Fruit fly (Drosophila melanogaster) whole organism, embryonic: ENCODE measurements around the gene Lrch.

ENCODE experiments used
- BtbVII ChIP-seq: fragments of 200-800 bp; sonication (Bioruptor generic); optimal IDR thresholded peaks from 3 replicates; lab custom pipeline; 2017; ENCODE audit warnings: missing biosample characterization, mild to moderate bottlenecking, missing genetic modification characterization
- CG11093 ChIP-seq: fragments of 200-800 bp; sonication (Bioruptor generic); IDR thresholded peaks from 3 replicates; pipeline ENCODE4 v1.3.6; 2022; ENCODE audit warnings: missing biosample characterization, missing genetic modification characterization
- CG12071 ChIP-seq: fragments of 200-800 bp; sonication (Bioruptor generic); optimal IDR thresholded peaks from 3 replicates; lab custom pipeline; 2018; ENCODE audit warnings: missing biosample characterization, mild to moderate bottlenecking, missing genetic modification characterization
- CG12769 ChIP-seq: fragments of 200-800 bp; sonication (Bioruptor generic); optimal IDR thresholded peaks from 2 replicates; lab custom pipeline; 2019; ENCODE audit warnings: missing biosample characterization, mild to moderate bottlenecking, missing genetic modification characterization, moderate library complexity
- CG13424 ChIP-seq: fragments of 200-800 bp; sonication (Bioruptor generic); optimal IDR thresholded peaks from 2 replicates; lab custom pipeline; 2019; ENCODE audit warnings: missing biosample characterization, mild to moderate bottlenecking, missing genetic modification characterization, moderate library complexity
- CG14965 ChIP-seq: fragments of 200-800 bp; sonication (Bioruptor generic); optimal IDR thresholded peaks from 2 replicates; lab custom pipeline; 2016; ENCODE audit warnings: missing biosample characterization, missing genetic modification characterization, borderline replicate concordance
- CG1529 ChIP-seq: fragments of 200-800 bp; sonication (Bioruptor generic); optimal IDR thresholded peaks from 3 replicates; lab custom pipeline; 2018; ENCODE audit warnings: missing biosample characterization, missing genetic modification characterization
- CG15514 ChIP-seq: fragments of 200-800 bp; sonication (Bioruptor generic); optimal IDR thresholded peaks from 3 replicates; lab custom pipeline; 2017; ENCODE audit warnings: missing biosample characterization, missing genetic modification characterization, mild to moderate bottlenecking, moderate library complexity, missing genetic modification reagents
- CG15696 ChIP-seq: fragments of 200-800 bp; sonication (Bioruptor generic); optimal IDR thresholded peaks from 2 replicates; lab custom pipeline; 2019; ENCODE audit warnings: missing biosample characterization, mild to moderate bottlenecking, missing genetic modification characterization, moderate library complexity
- CG2116 ChIP-seq: fragments of 200-800 bp; sonication (Bioruptor generic); optimal IDR thresholded peaks from 3 replicates; lab custom pipeline; 2018; ENCODE audit warnings: missing biosample characterization, mild to moderate bottlenecking, missing genetic modification characterization
- CG31388 ChIP-seq: fragments of 200-800 bp; sonication (Bioruptor generic); optimal IDR thresholded peaks from 2 replicates; lab custom pipeline; 2016; ENCODE audit warnings: missing biosample characterization, missing genetic modification characterization
- CG6791 ChIP-seq: fragments of 200-800 bp; sonication (Bioruptor generic); IDR thresholded peaks from 3 replicates; pipeline ENCODE4 v1.3.6; 2022; ENCODE audit warnings: missing biosample characterization, missing genetic modification characterization; ENCODE audit not compliant: partially characterized antibody
- CG6813 ChIP-seq: fragments of 200-800 bp; sonication (Bioruptor generic); optimal IDR thresholded peaks from 2 replicates; lab custom pipeline; 2017; ENCODE audit warnings: missing biosample characterization, missing genetic modification characterization, mild to moderate bottlenecking, moderate library complexity, missing genetic modification reagents
- CG9215 ChIP-seq: fragments of 200-800 bp; sonication (Bioruptor generic); IDR thresholded peaks from 2 replicates; pipeline ENCODE4 v1.3.6; 2022; ENCODE audit warnings: missing biosample characterization, missing genetic modification characterization
- D19A ChIP-seq: fragments of 200-800 bp; optimal IDR thresholded peaks from 3 replicates; lab custom pipeline; 2019; ENCODE audit warnings: missing biosample characterization, mild to moderate bottlenecking, missing genetic modification characterization, moderate library complexity
- Dll ChIP-seq: fragments of 200-800 bp; sonication (Bioruptor generic); IDR thresholded peaks from 4 replicates; pipeline ENCODE4 v1.3.6; 2022; ENCODE audit warnings: missing biosample characterization, missing genetic modification characterization; ENCODE audit not compliant: partially characterized antibody
- Elba2 ChIP-seq: fragments of 200-800 bp; sonication (Bioruptor generic); optimal IDR thresholded peaks from 3 replicates; lab custom pipeline; 2016; ENCODE audit warnings: missing biosample characterization, missing genetic modification characterization
- Ets97D ChIP-seq: fragments of 200-800 bp; sonication (Bioruptor generic); optimal IDR thresholded peaks from 3 replicates; lab custom pipeline; 2016; ENCODE audit warnings: missing biosample characterization, missing genetic modification characterization
- H2.0 ChIP-seq: fragments of 200-800 bp; sonication (Bioruptor generic); IDR thresholded peaks from 2 replicates; pipeline ENCODE4 v1.3.6; 2022; ENCODE audit warnings: missing biosample characterization, missing genetic modification characterization
- HLH3B ChIP-seq: fragments of 200-800 bp; sonication (Bioruptor generic); IDR thresholded peaks from 2 replicates; pipeline ENCODE4 v1.3.6; 2022; ENCODE audit warnings: missing biosample characterization, missing genetic modification characterization
- HLHmδ ChIP-seq: fragments of 200-800 bp; sonication (Bioruptor generic); optimal IDR thresholded peaks from 2 replicates; lab custom pipeline; 2018; ENCODE audit warnings: missing biosample characterization, mild to moderate bottlenecking, missing genetic modification characterization, moderate library complexity
- Med ChIP-seq: fragments of 200-800 bp; sonication (Bioruptor generic); peaks from one replicate; lab custom pipeline; 2016; ENCODE audit warnings: missing biosample characterization, missing genetic modification characterization, mild to moderate bottlenecking, inconsistent platforms, moderate library complexity
- Oaz ChIP-seq: fragments of 200-800 bp; sonication (Bioruptor generic); IDR thresholded peaks from 2 replicates; pipeline ENCODE4 v1.3.6; 2022; ENCODE audit warnings: missing biosample characterization, missing genetic modification characterization
- Pdp1 ChIP-seq, 2 experiments: fragments of 200-800 bp; sonication (Bioruptor generic); optimal IDR thresholded peaks; 3 replicates each; lab custom pipeline; 2016; ENCODE audit warnings: missing biosample characterization in 2 of 2, missing genetic modification characterization in 2 of 2, mild to moderate bottlenecking in 1 of 2, moderate library complexity in 1 of 2
- Poxn ChIP-seq: fragments of 200-800 bp; sonication (Bioruptor generic); IDR thresholded peaks from 2 replicates; pipeline ENCODE4 v1.3.6; 2022; ENCODE audit warnings: missing biosample characterization, missing genetic modification characterization
- Sry-β ChIP-seq: fragments of 200-800 bp; sonication (Bioruptor generic); optimal IDR thresholded peaks from 2 replicates; lab custom pipeline; 2018; ENCODE audit warnings: missing biosample characterization, mild to moderate bottlenecking, missing genetic modification characterization, moderate library complexity
- Ssrp ChIP-seq: fragments of 200-800 bp; sonication (Bioruptor generic); optimal IDR thresholded peaks from 2 replicates; lab custom pipeline; 2018; ENCODE audit warnings: missing biosample characterization, mild to moderate bottlenecking, missing genetic modification characterization, moderate library complexity
- Vsx1 ChIP-seq: fragments of 200-800 bp; sonication (Bioruptor generic); optimal IDR thresholded peaks from 2 replicates; lab custom pipeline; 2017; ENCODE audit warnings: missing biosample characterization, mild to moderate bottlenecking, missing genetic modification characterization, missing genetic modification reagents
- ab ChIP-seq: fragments of 200-800 bp; sonication (Bioruptor generic); optimal IDR thresholded peaks from 2 replicates; lab custom pipeline; 2016; ENCODE audit warnings: missing biosample characterization, missing genetic modification characterization
- aop ChIP-seq: fragments of 200-800 bp; sonication (Bioruptor generic); IDR thresholded peaks from 2 replicates; pipeline ENCODE4 v1.3.6; 2022; ENCODE audit warnings: missing biosample characterization, missing genetic modification characterization
- ase ChIP-seq: fragments of 200-800 bp; sonication (Bioruptor generic); IDR thresholded peaks from 3 replicates; pipeline ENCODE4 v1.3.6; 2022; ENCODE audit warnings: missing biosample characterization, missing genetic modification characterization
- ash1 ChIP-seq: fragments of 200-800 bp; sonication (Bioruptor generic); optimal IDR thresholded peaks from 2 replicates; lab custom pipeline; 2018; ENCODE audit warnings: missing biosample characterization, mild to moderate bottlenecking, missing genetic modification characterization
- cas ChIP-seq: fragments of 200-800 bp; sonication (Bioruptor generic); IDR thresholded peaks from 2 replicates; pipeline ENCODE4 v1.3.6; 2022; ENCODE audit warnings: missing biosample characterization, missing genetic modification characterization
- cato ChIP-seq: fragments of 200-800 bp; sonication (Bioruptor generic); optimal IDR thresholded peaks from 2 replicates; lab custom pipeline; 2016; ENCODE audit warnings: missing biosample characterization, missing genetic modification characterization, borderline replicate concordance
- danr ChIP-seq: fragments of 200-800 bp; sonication (Bioruptor generic); IDR thresholded peaks from 2 replicates; pipeline ENCODE4 v1.3.6; 2022; ENCODE audit warnings: missing biosample characterization, missing genetic modification characterization
- dmrt99B ChIP-seq: fragments of 200-800 bp; sonication (Bioruptor generic); optimal IDR thresholded peaks from 2 replicates; lab custom pipeline; 2018; ENCODE audit warnings: missing biosample characterization, mild to moderate bottlenecking, missing genetic modification characterization, moderate library complexity
- fru ChIP-seq: fragments of >200 bp; optimal IDR thresholded peaks from 2 replicates; lab custom pipeline; 2017
- hbn ChIP-seq: fragments of 200-800 bp; sonication (Bioruptor generic); IDR thresholded peaks from 2 replicates; pipeline ENCODE4 v1.3.6; 2022; ENCODE audit warnings: missing biosample characterization, missing genetic modification characterization; ENCODE audit not compliant: partially characterized antibody
- inv ChIP-seq: fragments of 200-800 bp; sonication (Bioruptor generic); IDR thresholded peaks from 2 replicates; pipeline ENCODE4 v1.3.6; 2022; ENCODE audit warnings: missing biosample characterization, missing genetic modification characterization; ENCODE audit not compliant: partially characterized antibody
- lilli ChIP-seq: fragments of 200-800 bp; sonication (Bioruptor generic); optimal IDR thresholded peaks from 3 replicates; lab custom pipeline; 2016; ENCODE audit warnings: missing biosample characterization, missing genetic modification characterization
- maf-S ChIP-seq: fragments of 200-800 bp; sonication (Bioruptor generic); optimal IDR thresholded peaks from 2 replicates; lab custom pipeline; 2016; ENCODE audit warnings: missing biosample characterization, missing genetic modification characterization
- nau ChIP-seq: fragments of 200-800 bp; sonication (Bioruptor generic); optimal IDR thresholded peaks from 3 replicates; lab custom pipeline; 2017; ENCODE audit warnings: missing biosample characterization, mild to moderate bottlenecking, missing genetic modification characterization, missing genetic modification reagents
- ranshi ChIP-seq: fragments of 200-800 bp; sonication (Bioruptor generic); IDR thresholded peaks from 2 replicates; pipeline ENCODE4 v1.3.6; 2022; ENCODE audit warnings: missing biosample characterization, missing genetic modification characterization
- seq ChIP-seq: fragments of 200-800 bp; sonication (Bioruptor generic); IDR thresholded peaks from 2 replicates; pipeline ENCODE4 v1.3.6; 2022; ENCODE audit warnings: missing biosample characterization, missing genetic modification characterization
- sima ChIP-seq: fragments of 200-800 bp; sonication (Bioruptor generic); optimal IDR thresholded peaks from 2 replicates; lab custom pipeline; 2016; ENCODE audit warnings: missing biosample characterization, missing genetic modification characterization
- slp2 ChIP-seq: fragments of 200-800 bp; sonication (Bioruptor generic); optimal IDR thresholded peaks from 2 replicates; lab custom pipeline; 2016; ENCODE audit warnings: missing biosample characterization, missing genetic modification characterization
- tio ChIP-seq: fragments of 200-800 bp; sonication (Bioruptor generic); optimal IDR thresholded peaks from 2 replicates; lab custom pipeline; 2017; ENCODE audit warnings: missing biosample characterization, missing genetic modification characterization, inconsistent platforms
- trh ChIP-seq: fragments of 200-800 bp; sonication (Bioruptor generic); optimal IDR thresholded peaks from 2 replicates; lab custom pipeline; 2016; ENCODE audit warnings: missing biosample characterization, missing genetic modification characterization
- zf30C ChIP-seq: fragments of 200-800 bp; sonication (Bioruptor generic); optimal IDR thresholded peaks from 3 replicates; lab custom pipeline; 2018; ENCODE audit warnings: missing biosample characterization, mild to moderate bottlenecking, missing genetic modification characterization

Lrch gene

dm6 chr2L:17383588-17384308 lies at the start of gene Lrch (continued):
- no peak for TF ChIP-seq lilli
- TF ChIP-seq tio (GFP tag; lab: Kevin White, UChicago), result no peak
- TF ChIP-seq Dll, result peak; percentile 72; the same call in 3 of the 4 replicates
- no peak for TF ChIP-seq CG14965
- TF ChIP-seq nau (GFP tag; lab: Kevin White, UChicago), result peak; percentile 8
- TF ChIP-seq Med, result peak; percentile 86
- no peak for TF ChIP-seq CG31388 (GFP tag; lab: Kevin White, UChicago)
- no peak for TF ChIP-seq maf-S (GFP tag; lab: Kevin White, UChicago)
- no peak for TF ChIP-seq BtbVII (GFP tag; lab: Kevin White, UChicago)
- no peak for TF ChIP-seq sima (GFP tag; lab: Kevin White, UChicago)
- no peak for TF ChIP-seq CG1529
- TF ChIP-seq ase (GFP tag; lab: Robert Waterston, UW), result no peak
- no peak for TF ChIP-seq CG15696 (tag; lab: Kevin White, UChicago)
- TF ChIP-seq CG9215 (GFP tag; lab: Robert Waterston, UW), result no peak
- peak; percentile 47 for TF ChIP-seq ash1 (GFP tag; lab: Kevin White, UChicago)
- TF ChIP-seq D19A (tag; lab: Kevin White, UChicago), result no peak
- no peak for TF ChIP-seq slp2 (GFP tag; lab: Kevin White, UChicago)
- peak; percentile 41; the same call in 1 of the 2 replicates for TF ChIP-seq hbn (GFP tag; lab: Robert Waterston, UW)
- no peak for TF ChIP-seq cas (GFP tag; lab: Robert Waterston, UW)
- TF ChIP-seq CG12769 (tag; lab: Kevin White, UChicago), result peak; percentile 45
- no peak for TF ChIP-seq Pdp1 (GFP tag; optimal IDR thresholded peaks at IDR 0.05; lab: Kevin White, UChicago)
- TF ChIP-seq CG6791 (GFP tag; lab: Robert Waterston, UW), result peak; percentile 88
- no peak for TF ChIP-seq Elba2
- no peak for TF ChIP-seq fru (lab: Kevin White, UChicago)
- TF ChIP-seq HLH3B (GFP tag; lab: Robert Waterston, UW), result 0 out of 2 replicates have a peak, but pooled peaks have one; percentile 5
- peak; percentile 87 for TF ChIP-seq HLHmδ (GFP tag; lab: Kevin White, UChicago)
- TF ChIP-seq zf30C (GFP tag; lab: Kevin White, UChicago), result no peak
- no peak for TF ChIP-seq Oaz (GFP tag; lab: Robert Waterston, UW)
- TF ChIP-seq CG11093 (GFP tag; lab: Robert Waterston, UW), result no peak
- TF ChIP-seq seq (GFP tag; lab: Robert Waterston, UW), result no peak; the same call in 1 of the 2 replicates
- TF ChIP-seq Ssrp (tag; lab: Kevin White, UChicago), result no peak
- TF ChIP-seq inv, result peak; percentile 60
- TF ChIP-seq dmrt99B, result peak; percentile 13
- peak; percentile 96 for TF ChIP-seq CG2116 (GFP tag; lab: Kevin White, UChicago)
- TF ChIP-seq Sry-β (GFP tag; lab: Kevin White, UChicago), result peak; percentile 19
- peak; percentile 25; the same call in 1 of the 2 replicates for TF ChIP-seq H2.0
- TF ChIP-seq aop, result peak; percentile 71; the same call in 1 of the 2 replicates
- no peak for TF ChIP-seq ab (GFP tag; lab: Kevin White, UChicago)
- no peak for TF ChIP-seq danr (GFP tag; lab: Robert Waterston, UW)
- no peak for TF ChIP-seq CG13424 (tag; lab: Kevin White, UChicago)
- no peak for TF ChIP-seq trh (GFP tag; lab: Kevin White, UChicago)
- TF ChIP-seq Vsx1 (GFP tag; lab: Kevin White, UChicago), result no peak
- no peak for TF ChIP-seq CG6813 (GFP tag; lab: Kevin White, UChicago)
- TF ChIP-seq CG12071 (GFP tag; lab: Kevin White, UChicago), result peak; percentile 45
- TF ChIP-seq CG15514 (GFP tag; lab: Kevin White, UChicago), result peak; percentile 38
- no peak for TF ChIP-seq Poxn (GFP tag; lab: Robert Waterston, UW)
- no peak for TF ChIP-seq ranshi (GFP tag; lab: Robert Waterston, UW)
- no peak for TF ChIP-seq Ets97D (GFP tag; lab: Kevin White, UChicago)
- no peak for TF ChIP-seq cato (GFP tag; lab: Kevin White, UChicago)
